Worm (Caenorhabditis elegans): ENCODE data around the gene srv-32.
"Not testable (repeated sequence)": the region's sequence is repeated elsewhere in the genome, so short reads cannot be mapped to it uniquely, and the experiment has no call there.

Gene srv-32

ce11 chrIV:6258967-6259366 is 23.1 kb downstream of the srv-32 start:
- TF ChIP-seq ceh-82 (tag; optimal IDR thresholded peaks at IDR 0.05) = no peak
- TF ChIP-seq fkh-8 (tag; optimal IDR thresholded peaks at IDR 0.05) = no peak
- TF ChIP-seq zag-1 (tag; optimal IDR thresholded peaks at IDR 0.05) = no peak
- no peak for TF ChIP-seq dpl-1 (GFP tag; optimal IDR thresholded peaks at IDR 0.05)
- TF ChIP-seq egl-27 (tag; optimal IDR thresholded peaks at IDR 0.05) = no peak
- no peak for TF ChIP-seq F16B12.6 (tag; optimal IDR thresholded peaks at IDR 0.05)
- TF ChIP-seq skn-1 (tag; optimal IDR thresholded peaks at IDR 0.05) = no peak
- no peak for TF ChIP-seq nhr-237 (tag; optimal IDR thresholded peaks at IDR 0.05)
- TF ChIP-seq efl-1 (optimal IDR thresholded peaks at IDR 0.05) = no peak
- TF ChIP-seq efl-1 (GFP tag; optimal IDR thresholded peaks at IDR 0.05 in 1 of 2) = no peak
- TF ChIP-seq isw-1 (GFP tag; IDR thresholded peaks at IDR 0.05) = no peak
- TF ChIP-seq zip-4 (GFP tag; optimal IDR thresholded peaks at IDR 0.05) = no peak
- no peak for TF ChIP-seq Y116A8C.19 (tag; optimal IDR thresholded peaks at IDR 0.05; ENCODE audit: borderline replicate concordance)
- TF ChIP-seq C16A3.4 (tag; optimal IDR thresholded peaks at IDR 0.05) = no peak
- TF ChIP-seq nhr-90 (tag; optimal IDR thresholded peaks at IDR 0.05; ENCODE audit: poor library complexity) = no peak
- TF ChIP-seq dsc-1 (tag; optimal IDR thresholded peaks at IDR 0.05) = no peak
- no peak for TF ChIP-seq nhr-77 (tag; optimal IDR thresholded peaks at IDR 0.05)
- no peak for TF ChIP-seq nhr-71 (tag; optimal IDR thresholded peaks at IDR 0.05)
- TF ChIP-seq swsn-7 (tag; optimal IDR thresholded peaks at IDR 0.05) = no peak
- TF ChIP-seq ceh-8 (GFP tag; optimal IDR thresholded peaks at IDR 0.05) = no peak
- TF ChIP-seq nhr-84 (tag; optimal IDR thresholded peaks at IDR 0.05) = no peak

ce11 chrIV:6254635-6255034 is 27.4 kb downstream of the srv-32 start, which contains the start of gene T13A10.64:
Gene T13A10.64 (plus strand): TSS chrIV:6254935.
- TF ChIP-seq ztf-4 (tag; optimal IDR thresholded peaks at IDR 0.05) (no peak), sup-37 (GFP tag; optimal IDR thresholded peaks at IDR 0.05) (no peak), lir-3 (tag; optimal IDR thresholded peaks at IDR 0.05; ENCODE audit: poor library complexity) (no peak), aha-1 (tag; optimal IDR thresholded peaks at IDR 0.05) (no peak), nhr-71 (tag; optimal IDR thresholded peaks at IDR 0.05) (no peak), efl-3 (GFP tag; optimal IDR thresholded peaks at IDR 0.05) (no peak), isw-1 (GFP tag; IDR thresholded peaks at IDR 0.05) (no peak), tbx-2 (tag; optimal IDR thresholded peaks at IDR 0.05) (no peak), nhr-28 (tag; optimal IDR thresholded peaks at IDR 0.05) (no peak), elt-3 (tag; optimal IDR thresholded peaks at IDR 0.05) (no peak), unc-62 (GFP tag; optimal IDR thresholded peaks at IDR 0.05) (no peak), nhr-76 (tag; optimal IDR thresholded peaks at IDR 0.05) (no peak), alr-1 (tag; optimal IDR thresholded peaks at IDR 0.05; ENCODE audit: borderline replicate concordance) (no peak)

ce11 chrIV:6253000-6253399 is 29.0 kb downstream of the srv-32 start, which contains the start of gene T13A10.2:
Gene T13A10.2 (plus strand): TSS chrIV:6253300.
- TF ChIP-seq blmp-1 (tag; optimal IDR thresholded peaks at IDR 0.05); alr-1 (tag; optimal IDR thresholded peaks at IDR 0.05; ENCODE audit: borderline replicate concordance); unc-30 (tag; optimal IDR thresholded peaks at IDR 0.05): not testable (repeated sequence)

ce11 chrIV:6249591-6249990 is 32.5 kb downstream of the srv-32 start, which contains the start of gene F58F9.1:
Gene F58F9.1 (plus strand): TSS chrIV:6249841.
- TF ChIP-seq lin-14 (GFP tag; optimal IDR thresholded peaks at IDR 0.05) (peak; percentile 64), dsc-1 (tag; optimal IDR thresholded peaks at IDR 0.05) (peak; percentile 37), egl-13 (tag; optimal IDR thresholded peaks at IDR 0.05) (peak; percentile 9), hpl-2 (GFP tag; optimal IDR thresholded peaks at IDR 0.05) (no peak), nhr-47 (tag; optimal IDR thresholded peaks at IDR 0.05) (peak; percentile 29), swsn-7 (tag; optimal IDR thresholded peaks at IDR 0.05) (peak; percentile 4), ets-5 (GFP tag; IDR thresholded peaks at IDR 0.05) (no peak), ceh-88 (GFP tag; IDR thresholded peaks at IDR 0.05) (no peak)
